Worm (Caenorhabditis elegans): ENCODE results near the gene ZC239.17.

ZC239.17 gene

ce11 chrII:3267365-3267764, 41.7 kb upstream of the ZC239.17 start, which contains the start of gene F02E11.7:
Gene F02E11.7, plus strand, starts transcription at chrII:3267665.
- TF ChIP-seq vab-7 (GFP tag; IDR thresholded peaks at IDR 0.05) (no peak), nhr-41 (GFP tag; IDR thresholded peaks at IDR 0.05) (no peak), F26F4.8 (GFP tag; conservative IDR thresholded peaks at IDR 0.05) (no peak), nhr-111 (GFP tag; optimal IDR thresholded peaks at IDR 0.05) (no peak), aly-2 (tag; optimal IDR thresholded peaks at IDR 0.05) (no peak), ces-1 (GFP tag; optimal IDR thresholded peaks at IDR 0.05) (no peak), nhr-28 (tag; optimal IDR thresholded peaks at IDR 0.05) (no peak), aha-1 (tag) (no peak), egl-27 (tag; optimal IDR thresholded peaks at IDR 0.05) (no peak), nhr-77 (tag; optimal IDR thresholded peaks at IDR 0.05) (no peak), nhr-11 (tag; optimal IDR thresholded peaks at IDR 0.05) (no peak), F49E8.2 (tag; optimal IDR thresholded peaks at IDR 0.05; ENCODE audit: borderline replicate concordance) (no peak), tra-1 (GFP tag; IDR thresholded peaks at IDR 0.05) (no peak), gei-8 (GFP tag; optimal IDR thresholded peaks at IDR 0.05) (no peak), unc-130 (GFP tag; optimal IDR thresholded peaks at IDR 0.05) (no peak), nhr-102 (tag; optimal IDR thresholded peaks at IDR 0.05) (no peak), Y105C5A.15 (GFP tag; IDR thresholded peaks at IDR 0.05) (no peak)

ce11 chrII:3264704-3265103, 39.0 kb upstream of the ZC239.17 start:
- TF ChIP-seq D1046.2 (GFP tag; IDR thresholded peaks at IDR 0.05) = no peak
- TF ChIP-seq egl-43 (GFP tag; IDR thresholded peaks at IDR 0.05) = no peak

- TF ChIP-seq lin-1 (GFP tag; IDR thresholded peaks at IDR 0.05) = no peak
- no peak for TF ChIP-seq tag-97 (GFP tag; IDR thresholded peaks at IDR 0.05)
- TF ChIP-seq daf-8 (GFP tag; IDR thresholded peaks at IDR 0.05) = no peak
- TF ChIP-seq nhr-28 (tag; optimal IDR thresholded peaks at IDR 0.05) = no peak
- no peak for TF ChIP-seq aly-2 (tag; optimal IDR thresholded peaks at IDR 0.05)
- no peak for TF ChIP-seq ceh-32 (tag; optimal IDR thresholded peaks at IDR 0.05; ENCODE audit: poor library complexity)
- TF ChIP-seq ceh-28 (tag; optimal IDR thresholded peaks at IDR 0.05) = no peak
- no peak for TF ChIP-seq vab-7 (GFP tag; IDR thresholded peaks at IDR 0.05)
- TF ChIP-seq dve-1 (tag; optimal IDR thresholded peaks at IDR 0.05; ENCODE audit: insufficient read depth) = no peak
- TF ChIP-seq ztf-11 (tag; optimal IDR thresholded peaks at IDR 0.05) = no peak
Measured at ce11 chrII:3262504-3262903, 36.8 kb upstream of the ZC239.17 start, which contains the start of gene F02E11.2. Gene F02E11.2, plus strand, starts transcription at chrII:3262804.

ce11 chrII:3259254-3259653, 33.6 kb upstream of the ZC239.17 start, which contains the start of gene gcy-19:
Gene gcy-19, minus strand, starts transcription at chrII:3259354.
- TF ChIP-seq nhr-11 (tag; optimal IDR thresholded peaks at IDR 0.05) (no peak), unc-62 (GFP tag; optimal IDR thresholded peaks at IDR 0.05 in 1 of 2) (peak in 1 of 2 experiments; percentile 8), unc-62 (tag; optimal IDR thresholded peaks at IDR 0.05) (no peak), ceh-28 (tag; optimal IDR thresholded peaks at IDR 0.05) (no peak)

ce11 chrII:3251782-3252181, 26.1 kb upstream of the ZC239.17 start:
- TF ChIP-seq lin-13 (GFP tag; optimal IDR thresholded peaks at IDR 0.05) = no peak
- TF ChIP-seq aha-1 (tag) = peak; percentile 96

- no peak for TF ChIP-seq T20F7.1 (GFP tag; optimal IDR thresholded peaks at IDR 0.05)
- TF ChIP-seq set-16 (GFP tag; IDR thresholded peaks at IDR 0.05) = peak; percentile 60; the same call in 1 of the 2 replicates
Measured at ce11 chrII:3250195-3250594, 24.5 kb upstream of the ZC239.17 start.

ce11 chrII:3249406-3249805, 23.7 kb upstream of the ZC239.17 start, which contains the start of gene clec-124:
Gene clec-124, plus strand, starts transcription at chrII:3249706.
- TF ChIP-seq Y105C5A.15 (GFP tag; IDR thresholded peaks at IDR 0.05) = no peak

All from whole organism, L4 larva.